Fruit fly (Drosophila melanogaster) whole organism, embryonic: Measurements from ENCODE around the gene CG17343.

Experiments used
- Antp ChIP-seq: fragments of 200-800 bp; sonication (Bioruptor generic); optimal IDR thresholded peaks from 3 replicates; lab custom pipeline; 2016; ENCODE audit warnings: missing biosample characterization, missing genetic modification characterization
- BEAF-32 ChIP-seq: fragments of 200-800 bp; sonication (Bioruptor generic); optimal IDR thresholded peaks from 3 replicates; lab custom pipeline; 2017; ENCODE audit warnings: missing biosample characterization, missing genetic modification characterization, mild to moderate bottlenecking, moderate library complexity, missing genetic modification reagents
- Blimp-1 ChIP-seq: fragments of 200-800 bp; sonication (Bioruptor generic); optimal IDR thresholded peaks from 3 replicates; lab custom pipeline; 2018; ENCODE audit warnings: missing biosample characterization, missing genetic modification characterization, mild to moderate bottlenecking, moderate library complexity, missing genetic modification reagents
- CG11085 ChIP-seq: fragments of 200-800 bp; sonication (Bioruptor generic); IDR thresholded peaks from 2 replicates; pipeline ENCODE4 v1.3.6; 2022; ENCODE audit warnings: missing biosample characterization, missing genetic modification characterization
- CG11398 ChIP-seq: fragments of 200-800 bp; sonication (Bioruptor generic); optimal IDR thresholded peaks from 2 replicates; lab custom pipeline; 2016; ENCODE audit warnings: missing biosample characterization, missing genetic modification characterization
- CG13894 ChIP-seq: fragments of 200-800 bp; sonication (Bioruptor generic); optimal IDR thresholded peaks from 3 replicates; lab custom pipeline; 2018; ENCODE audit warnings: missing biosample characterization, mild to moderate bottlenecking, missing genetic modification characterization, moderate library complexity
- CG1529 ChIP-seq: fragments of 200-800 bp; sonication (Bioruptor generic); optimal IDR thresholded peaks from 3 replicates; lab custom pipeline; 2018; ENCODE audit warnings: missing biosample characterization, missing genetic modification characterization
- CG1647 ChIP-seq: fragments of 200-800 bp; sonication (Bioruptor generic); optimal IDR thresholded peaks from 3 replicates; lab custom pipeline; 2016; ENCODE audit warnings: missing biosample characterization, missing genetic modification characterization
- CG16813 ChIP-seq: fragments of 200-800 bp; sonication (Bioruptor generic); IDR thresholded peaks from 3 replicates; pipeline ENCODE4 v1.3.6; 2022; ENCODE audit warnings: missing biosample characterization, missing genetic modification characterization; ENCODE audit not compliant: partially characterized antibody
- CG17385 ChIP-seq: fragments of 200-800 bp; sonication (Bioruptor generic); optimal IDR thresholded peaks from 3 replicates; lab custom pipeline; 2018; ENCODE audit warnings: missing biosample characterization, mild to moderate bottlenecking, missing genetic modification characterization
- CG32767 ChIP-seq: fragments of 200-800 bp; sonication (Bioruptor generic); IDR thresholded peaks from 2 replicates; pipeline ENCODE4 v1.3.6; 2022; ENCODE audit warnings: missing biosample characterization, missing genetic modification characterization
- CG34224 ChIP-seq: fragments of 200-800 bp; sonication (Bioruptor generic); IDR thresholded peaks from 3 replicates; pipeline ENCODE4 v1.3.6; 2022; ENCODE audit warnings: missing biosample characterization, missing genetic modification characterization; ENCODE audit not compliant: partially characterized antibody
- CG34422 ChIP-seq: fragments of 200-800 bp; sonication (Bioruptor generic); IDR thresholded peaks from 3 replicates; pipeline ENCODE4 v1.3.6; 2022; ENCODE audit warnings: missing biosample characterization, missing genetic modification characterization
- CG4730 ChIP-seq: fragments of 200-800 bp; sonication (Bioruptor generic); IDR thresholded peaks from 2 replicates; pipeline ENCODE4 v1.3.6; 2022; ENCODE audit warnings: missing biosample characterization, missing genetic modification characterization
- CG5953 ChIP-seq: fragments of 200-800 bp; sonication (Bioruptor generic); IDR thresholded peaks from 2 replicates; pipeline ENCODE4 v1.3.6; 2022; ENCODE audit warnings: missing biosample characterization, missing genetic modification characterization
- CG7963 ChIP-seq: fragments of 200-800 bp; sonication (Bioruptor generic); IDR thresholded peaks from 3 replicates; pipeline ENCODE4 v1.3.6; 2022; ENCODE audit warnings: missing biosample characterization, missing genetic modification characterization; ENCODE audit not compliant: partially characterized antibody
- CG9437 ChIP-seq: fragments of 200-800 bp; sonication (Bioruptor generic); optimal IDR thresholded peaks from 2 replicates; lab custom pipeline; 2018; ENCODE audit warnings: missing biosample characterization, mild to moderate bottlenecking, missing genetic modification characterization
- CG9876 ChIP-seq: fragments of 200-800 bp; sonication (Bioruptor generic); optimal IDR thresholded peaks from 2 replicates; lab custom pipeline; 2016; ENCODE audit warnings: missing biosample characterization, missing genetic modification characterization
- CrebB ChIP-seq: fragments of 200-800 bp; sonication (Bioruptor generic); optimal IDR thresholded peaks from 3 replicates; lab custom pipeline; 2018; ENCODE audit warnings: missing biosample characterization, mild to moderate bottlenecking, missing genetic modification characterization
- Dad ChIP-seq: fragments of 200-800 bp; sonication (Bioruptor generic); optimal IDR thresholded peaks from 3 replicates; lab custom pipeline; 2016; ENCODE audit warnings: missing biosample characterization, missing genetic modification characterization
- Drgx ChIP-seq: fragments of 200-800 bp; sonication (Bioruptor generic); IDR thresholded peaks from 2 replicates; pipeline ENCODE4 v1.3.6; 2022; ENCODE audit warnings: missing biosample characterization, missing genetic modification characterization
- E2f2 ChIP-seq: fragments of 200-800 bp; sonication (Bioruptor generic); IDR thresholded peaks from 2 replicates; pipeline ENCODE4 v1.3.6; 2022; ENCODE audit warnings: missing biosample characterization, missing genetic modification characterization
- ERR ChIP-seq: fragments of 200-800 bp; sonication (Bioruptor generic); optimal IDR thresholded peaks from 2 replicates; lab custom pipeline; 2016; ENCODE audit warnings: missing biosample characterization, missing genetic modification characterization
- Eip74EF ChIP-seq, 2 experiments: fragments of 200-800 bp in 1 of 2; fragments of >200 bp in 1 of 2; sonication (Bioruptor generic) in 1 of 2; optimal IDR thresholded peaks; 2 replicates each; lab custom pipeline; 2017 to 2019; ENCODE audit warnings: missing biosample characterization in 2 of 2, missing genetic modification characterization in 2 of 2, mild to moderate bottlenecking in 1 of 2, moderate library complexity in 1 of 2
- HLH4C ChIP-seq: fragments of 200-800 bp; sonication (Bioruptor generic); IDR thresholded peaks from 3 replicates; pipeline ENCODE4 v1.3.6; 2022; ENCODE audit warnings: missing biosample characterization, missing genetic modification characterization; ENCODE audit not compliant: partially characterized antibody
- Hand ChIP-seq: fragments of 200-800 bp; sonication (Bioruptor generic); optimal IDR thresholded peaks from 2 replicates; lab custom pipeline; 2017; ENCODE audit warnings: mild to moderate bottlenecking, missing biosample characterization, missing genetic modification reagents, missing genetic modification characterization
- HmgZ ChIP-seq: fragments of 200-800 bp; sonication (Bioruptor generic); optimal IDR thresholded peaks from 2 replicates; lab custom pipeline; 2018; ENCODE audit warnings: missing biosample characterization, mild to moderate bottlenecking, missing genetic modification characterization
- MESR4 ChIP-seq: fragments of 200-800 bp; sonication (Bioruptor generic); optimal IDR thresholded peaks from 2 replicates; lab custom pipeline; 2018; ENCODE audit warnings: missing biosample characterization, mild to moderate bottlenecking, missing genetic modification characterization, moderate library complexity
- NK7.1 ChIP-seq: fragments of 200-800 bp; sonication (Bioruptor generic); optimal IDR thresholded peaks from 3 replicates; lab custom pipeline; 2016; ENCODE audit warnings: missing biosample characterization, missing genetic modification characterization
- Opbp ChIP-seq: fragments of 200-800 bp; sonication (Bioruptor generic); IDR thresholded peaks from 3 replicates; pipeline ENCODE4 v1.3.6; 2022; ENCODE audit warnings: missing biosample characterization, missing genetic modification characterization; ENCODE audit not compliant: partially characterized antibody
- bcd ChIP-seq: fragments of 200-800 bp; sonication (Bioruptor generic); optimal IDR thresholded peaks from 2 replicates; lab custom pipeline; 2017; ENCODE audit warnings: missing biosample characterization, mild to moderate bottlenecking, missing genetic modification characterization
- bowl ChIP-seq: fragments of 200-800 bp; sonication (Bioruptor generic); IDR thresholded peaks from 2 replicates; pipeline ENCODE4 v1.3.6; 2022; ENCODE audit warnings: missing biosample characterization, missing genetic modification characterization
- btn ChIP-seq: fragments of 200-800 bp; sonication (Bioruptor generic); optimal IDR thresholded peaks from 2 replicates; lab custom pipeline; 2016; ENCODE audit warnings: missing biosample characterization, missing genetic modification characterization
- chn ChIP-seq: fragments of 200-800 bp; sonication (Bioruptor generic); optimal IDR thresholded peaks from 2 replicates; lab custom pipeline; 2016; ENCODE audit warnings: missing biosample characterization, missing genetic modification characterization
- crol ChIP-seq: fragments of 200-800 bp; sonication (Bioruptor generic); IDR thresholded peaks from 2 replicates; pipeline ENCODE4 v1.3.6; 2022; ENCODE audit warnings: missing biosample characterization, missing genetic modification characterization
- dm ChIP-seq: fragments of 200-800 bp; sonication (Bioruptor generic); optimal IDR thresholded peaks from 3 replicates; lab custom pipeline; 2016; ENCODE audit warnings: missing biosample characterization, missing genetic modification characterization
- emc ChIP-seq: fragments of 200-800 bp; sonication (Bioruptor generic); optimal IDR thresholded peaks from 2 replicates; lab custom pipeline; 2016; ENCODE audit warnings: missing biosample characterization, missing genetic modification characterization
- ems ChIP-seq: fragments of 200-800 bp; sonication (Bioruptor generic); optimal IDR thresholded peaks from 3 replicates; lab custom pipeline; 2016; ENCODE audit warnings: missing biosample characterization, missing genetic modification characterization
- eyg ChIP-seq: fragments of 200-800 bp; sonication (Bioruptor generic); optimal IDR thresholded peaks from 3 replicates; lab custom pipeline; 2016; ENCODE audit warnings: missing biosample characterization, missing genetic modification characterization
- hbn ChIP-seq: fragments of 200-800 bp; sonication (Bioruptor generic); IDR thresholded peaks from 2 replicates; pipeline ENCODE4 v1.3.6; 2022; ENCODE audit warnings: missing biosample characterization, missing genetic modification characterization; ENCODE audit not compliant: partially characterized antibody
- insv ChIP-seq, 2 experiments: fragments of 200-800 bp; sonication (Bioruptor generic); optimal IDR thresholded peaks; 3 replicates each; lab custom pipeline; 2016 to 2018; ENCODE audit warnings: missing biosample characterization in 2 of 2, missing genetic modification characterization in 2 of 2
- klu ChIP-seq: fragments of 200-800 bp; sonication (Bioruptor generic); IDR thresholded peaks from 2 replicates; pipeline ENCODE4 v1.3.6; 2022; ENCODE audit warnings: missing biosample characterization, missing genetic modification characterization
- nerfin-2 ChIP-seq: fragments of 200-800 bp; sonication (Bioruptor generic); IDR thresholded peaks from 2 replicates; pipeline ENCODE4 v1.3.6; 2022; ENCODE audit warnings: missing biosample characterization, missing genetic modification characterization; ENCODE audit not compliant: partially characterized antibody
- pb ChIP-seq: fragments of 200-800 bp; sonication (Bioruptor generic); optimal IDR thresholded peaks from 3 replicates; lab custom pipeline; 2016; ENCODE audit warnings: missing biosample characterization, missing genetic modification characterization
- psq ChIP-seq: fragments of 200-800 bp; sonication (Bioruptor generic); optimal IDR thresholded peaks from 2 replicates; lab custom pipeline; 2017; ENCODE audit warnings: missing biosample characterization, missing genetic modification characterization
- ranshi ChIP-seq: fragments of 200-800 bp; sonication (Bioruptor generic); IDR thresholded peaks from 2 replicates; pipeline ENCODE4 v1.3.6; 2022; ENCODE audit warnings: missing biosample characterization, missing genetic modification characterization
- scrt ChIP-seq: fragments of 200-800 bp; sonication (Bioruptor generic); optimal IDR thresholded peaks from 2 replicates; lab custom pipeline; 2018; ENCODE audit warnings: missing biosample characterization, mild to moderate bottlenecking, missing genetic modification characterization, moderate library complexity
- unc-4 ChIP-seq: fragments of 200-800 bp; sonication (Bioruptor generic); IDR thresholded peaks from 2 replicates; pipeline ENCODE4 v1.3.6; 2022; ENCODE audit warnings: missing biosample characterization, missing genetic modification characterization; ENCODE audit not compliant: partially characterized antibody
- vnd ChIP-seq: fragments of 200-800 bp; sonication (Bioruptor generic); IDR thresholded peaks from 3 replicates; pipeline ENCODE4 v1.3.6; 2022; ENCODE audit warnings: missing biosample characterization, missing genetic modification characterization; ENCODE audit not compliant: partially characterized antibody
- wor ChIP-seq: fragments of 200-800 bp; sonication (Bioruptor generic); IDR thresholded peaks from 2 replicates; pipeline ENCODE4 v1.3.6; 2022; ENCODE audit warnings: missing biosample characterization, missing genetic modification characterization

The CG17343 gene

dm6 chr2L:19063090-19063692 is 1.5 kb upstream of the CG17343 start, which contains the start of gene Dus4 (continued):
- TF ChIP-seq ranshi = no peak
- TF ChIP-seq ems (GFP tag; lab: Kevin White, UChicago) = no peak
- TF ChIP-seq Blimp-1 (GFP tag; lab: Kevin White, UChicago) = no peak
- no peak for TF ChIP-seq CG34422 (GFP tag; lab: Robert Waterston, UW)
- no peak for TF ChIP-seq eyg (GFP tag; lab: Kevin White, UChicago)
- peak; percentile 95 for TF ChIP-seq CG34224 (GFP tag; lab: Robert Waterston, UW)
- no peak for TF ChIP-seq bowl
- TF ChIP-seq pb = no peak
- no peak for TF ChIP-seq klu (GFP tag; lab: Robert Waterston, UW)
- no peak for TF ChIP-seq CG9437 (GFP tag; lab: Kevin White, UChicago)
- no peak for TF ChIP-seq Drgx (GFP tag; lab: Robert Waterston, UW)
- TF ChIP-seq Hand (GFP tag; lab: Kevin White, UChicago) = no peak
- TF ChIP-seq CG7963 (GFP tag; lab: Robert Waterston, UW) = peak; percentile 94
- TF ChIP-seq Eip74EF (GFP tag; optimal IDR thresholded peaks at IDR 0.05; lab: Kevin White, UChicago) = no peak
- TF ChIP-seq ERR (GFP tag; lab: Kevin White, UChicago) = no peak
- peak; percentile 64 for TF ChIP-seq BEAF-32 (GFP tag; lab: Kevin White, UChicago)
- TF ChIP-seq btn (GFP tag; lab: Kevin White, UChicago) = no peak
- no peak for TF ChIP-seq CG4730
- TF ChIP-seq chn = no peak
- TF ChIP-seq NK7.1 (GFP tag; lab: Kevin White, UChicago) = no peak
- no peak for TF ChIP-seq CG11085 (GFP tag; lab: Robert Waterston, UW)
- TF ChIP-seq dm (GFP tag; lab: Kevin White, UChicago) = peak; percentile 44
- no peak for TF ChIP-seq emc (GFP tag; lab: Kevin White, UChicago)
- TF ChIP-seq CG13894 (tag; lab: Kevin White, UChicago) = no peak
- TF ChIP-seq HLH4C (GFP tag; lab: Robert Waterston, UW) = peak; percentile 97
- TF ChIP-seq CG1647 (GFP tag; lab: Kevin White, UChicago) = no peak
- TF ChIP-seq psq = no peak
- TF ChIP-seq hbn (GFP tag; lab: Robert Waterston, UW) = peak; percentile 76
- no peak for TF ChIP-seq CG9876 (GFP tag; lab: Kevin White, UChicago)
- peak; percentile 97 for TF ChIP-seq nerfin-2
- TF ChIP-seq MESR4 = peak; percentile 21
- TF ChIP-seq Opbp (GFP tag; lab: Robert Waterston, UW) = peak; percentile 93; the same call in 2 of the 3 replicates
- no peak for TF ChIP-seq CrebB (tag; lab: Kevin White, UChicago)
- TF ChIP-seq CG16813 (GFP tag; lab: Robert Waterston, UW) = peak; percentile 73
- TF ChIP-seq CG1529 (GFP tag; lab: Kevin White, UChicago) = no peak
- TF ChIP-seq Dad (GFP tag; lab: Kevin White, UChicago) = no peak
- no peak for TF ChIP-seq CG11398 (GFP tag; lab: Kevin White, UChicago)
- TF ChIP-seq CG5953 (GFP tag; lab: Robert Waterston, UW) = no peak
- TF ChIP-seq unc-4 (GFP tag; lab: Robert Waterston, UW) = peak; percentile 70
- no peak for TF ChIP-seq HmgZ
- no peak for TF ChIP-seq wor
- TF ChIP-seq bcd = no peak
- peak; percentile 85 for TF ChIP-seq vnd (GFP tag; lab: Robert Waterston, UW)
- TF ChIP-seq E2f2 = peak; percentile 57
- TF ChIP-seq Antp (GFP tag; lab: Kevin White, UChicago) = no peak
- TF ChIP-seq CG17385 = no peak
- no peak for TF ChIP-seq crol (GFP tag; lab: Robert Waterston, UW)
- TF ChIP-seq insv (GFP tag; optimal IDR thresholded peaks at IDR 0.05; lab: Kevin White, UChicago) = no peak
- TF ChIP-seq CG32767 (GFP tag; lab: Robert Waterston, UW) = no peak
- no peak for TF ChIP-seq scrt (GFP tag; lab: Kevin White, UChicago)
